Fruit fly (Drosophila melanogaster) whole organism, embryonic: ENCODE results near the gene CG45002.

Experiments
- Dfd ChIP-seq, 2 experiments: fragments of >200 bp; optimal IDR thresholded peaks; 2 replicates each; lab custom pipeline; 2017; ENCODE audit warnings: missing biosample characterization in 2 of 2, missing genetic modification characterization in 2 of 2
- crp ChIP-seq, 2 experiments: fragments of 200-800 bp; sonication (Bioruptor generic); optimal IDR thresholded peaks; 2 replicates in 1 of 2; 3 replicates in 1 of 2; lab custom pipeline; 2017; ENCODE audit warnings: missing biosample characterization in 2 of 2, missing genetic modification characterization in 2 of 2, mild to moderate bottlenecking in 1 of 2, moderate library complexity in 1 of 2
- jigr1 ChIP-seq: fragments of 200-800 bp; sonication (Bioruptor generic); IDR thresholded peaks from 3 replicates; pipeline ENCODE4 v1.3.6; 2022; ENCODE audit warnings: missing biosample characterization, missing genetic modification characterization
- tap ChIP-seq: fragments of 200-800 bp; optimal IDR thresholded peaks from 3 replicates; lab custom pipeline; 2019; ENCODE audit warnings: missing biosample characterization, mild to moderate bottlenecking, missing genetic modification characterization, moderate library complexity

- TF ChIP-seq crp (GFP tag; optimal IDR thresholded peaks at IDR 0.05; lab: Kevin White, UChicago) (peak in 1 of 2 experiments; percentile 58), Dfd (GFP tag; optimal IDR thresholded peaks at IDR 0.05; lab: Kevin White, UChicago) (no peak), jigr1 (GFP tag; lab: Robert Waterston, UW) (no peak), tap (tag; lab: Kevin White, UChicago) (no peak)
Observed at dm6 chrX:17047730-17048577, 18.6 kb downstream of the CG45002 start.
